Worm (Caenorhabditis elegans) whole organism, mixed stage, embryonic: ENCODE results near the gene C27H5.12.

Experiments used
- M03D4.4 ChIP-seq: sonication (generic microtip); optimal IDR thresholded peaks from 2 replicates; lab custom pipeline; 2017; ENCODE audit warnings: mild to moderate bottlenecking, missing genetic modification characterization, missing compliant biosample characterization
- bed-3 ChIP-seq: fragments of 200-800 bp; sonication (Bioruptor generic); optimal IDR thresholded peaks from 3 replicates; lab custom pipeline; 2018; ENCODE audit warnings: mild to moderate bottlenecking, missing genetic modification characterization, moderate library complexity, missing compliant biosample characterization
- blmp-1 ChIP-seq: fragments of 150-350 bp; optimal IDR thresholded peaks from 2 replicates; lab custom pipeline; 2014; ENCODE audit warnings: missing biosample characterization, missing genetic modification characterization
- ceh-39 ChIP-seq: fragments of 150-350 bp; optimal IDR thresholded peaks from 2 replicates; lab custom pipeline; 2014; ENCODE audit warnings: missing biosample characterization, missing genetic modification characterization
- ceh-43 ChIP-seq: fragments of 200-800 bp; sonication (Bioruptor generic); optimal IDR thresholded peaks from 2 replicates; lab custom pipeline; 2018; ENCODE audit warnings: mild to moderate bottlenecking, missing genetic modification characterization, moderate library complexity, missing compliant biosample characterization
- ceh-83 ChIP-seq: fragments of 200-800 bp; sonication (Bioruptor generic); optimal IDR thresholded peaks from 2 replicates; lab custom pipeline; 2018; ENCODE audit warnings: mild to moderate bottlenecking, missing genetic modification characterization, missing compliant biosample characterization
- ces-1 ChIP-seq: fragments of 150-350 bp; optimal IDR thresholded peaks from 2 replicates; lab custom pipeline; 2014; ENCODE audit warnings: missing biosample characterization, missing genetic modification reagents, missing genetic modification characterization
- cnd-1 ChIP-seq: fragments of 200-800 bp; sonication (Bioruptor generic); optimal IDR thresholded peaks from 2 replicates; lab custom pipeline; 2018; ENCODE audit warnings: mild to moderate bottlenecking, missing genetic modification characterization, missing compliant biosample characterization
- elt-1 ChIP-seq: sonication (generic microtip); optimal IDR thresholded peaks from 2 replicates; lab custom pipeline; 2017; ENCODE audit warnings: missing genetic modification characterization, mild to moderate bottlenecking, missing compliant biosample characterization, antibody characterized with exemption, moderate library complexity, borderline replicate concordance; ENCODE audit not compliant: insufficient read depth
- elt-3 ChIP-seq: fragments of 150-350 bp; optimal IDR thresholded peaks from 2 replicates; lab custom pipeline; 2014; ENCODE audit warnings: missing biosample characterization, missing genetic modification characterization
- flh-1 ChIP-seq: fragments of 200-800 bp; sonication (Bioruptor generic); optimal IDR thresholded peaks from 2 replicates; lab custom pipeline; 2018; ENCODE audit warnings: mild to moderate bottlenecking, missing genetic modification characterization, moderate library complexity, missing compliant biosample characterization
- ham-2 ChIP-seq: fragments of 200-800 bp; sonication (Bioruptor generic); optimal IDR thresholded peaks from 2 replicates; lab custom pipeline; 2018; ENCODE audit warnings: mild to moderate bottlenecking, missing genetic modification characterization, missing compliant biosample characterization
- hlh-1 ChIP-seq: fragments of 150-350 bp; optimal IDR thresholded peaks from 2 replicates; lab custom pipeline; 2014; ENCODE audit warnings: missing biosample characterization, missing genetic modification reagents, missing genetic modification characterization
- lin-13 ChIP-seq: fragments of 150-350 bp; optimal IDR thresholded peaks from 2 replicates; lab custom pipeline; 2014; ENCODE audit warnings: missing biosample characterization, missing genetic modification characterization
- lin-32 ChIP-seq: fragments of 200-800 bp; sonication (Bioruptor generic); optimal IDR thresholded peaks from 2 replicates; lab custom pipeline; 2018; ENCODE audit warnings: mild to moderate bottlenecking, missing genetic modification characterization, missing compliant biosample characterization
- mab-5 ChIP-seq: fragments of 150-350 bp; optimal IDR thresholded peaks from 2 replicates; lab custom pipeline; 2014; ENCODE audit warnings: missing biosample characterization, missing genetic modification characterization
- mep-1 ChIP-seq: fragments of 150-350 bp; optimal IDR thresholded peaks from 2 replicates; lab custom pipeline; 2017; ENCODE audit warnings: missing biosample characterization, missing genetic modification reagents, missing genetic modification characterization, inconsistent platforms
- mls-2 ChIP-seq: sonication (generic microtip); optimal IDR thresholded peaks from 2 replicates; lab custom pipeline; 2016; ENCODE audit warnings: mild to moderate bottlenecking, missing genetic modification characterization, moderate library complexity, missing compliant biosample characterization
- nhr-12 ChIP-seq: fragments of 150-350 bp; optimal IDR thresholded peaks from 2 replicates; lab custom pipeline; 2014; ENCODE audit warnings: missing biosample characterization, missing genetic modification characterization
- nhr-2 ChIP-seq: fragments of 150-350 bp; optimal IDR thresholded peaks from 2 replicates; lab custom pipeline; 2014; ENCODE audit warnings: missing biosample characterization, missing genetic modification characterization
- nhr-28 ChIP-seq: fragments of 150-350 bp; optimal IDR thresholded peaks from 2 replicates; lab custom pipeline; 2014; ENCODE audit warnings: missing biosample characterization, missing genetic modification characterization
- nhr-76 ChIP-seq: sonication (generic microtip); optimal IDR thresholded peaks from 2 replicates; lab custom pipeline; 2017; ENCODE audit warnings: missing biosample characterization, missing genetic modification characterization
- pha-4 ChIP-seq: fragments of 150-350 bp; optimal IDR thresholded peaks from 2 replicates; lab custom pipeline; 2018; ENCODE audit warnings: missing biosample characterization, missing genetic modification reagents, missing genetic modification characterization
- sem-2 ChIP-seq: fragments of 200-800 bp; sonication (Bioruptor generic); optimal IDR thresholded peaks from 2 replicates; lab custom pipeline; 2018; ENCODE audit warnings: mild to moderate bottlenecking, missing genetic modification characterization, missing compliant biosample characterization
- snpc-4 ChIP-seq: fragments of 150-350 bp; optimal IDR thresholded peaks from 2 replicates; lab custom pipeline; 2014; ENCODE audit warnings: missing biosample characterization, missing genetic modification characterization
- tbx-8 ChIP-seq: fragments of 200-800 bp; sonication (Bioruptor generic); optimal IDR thresholded peaks from 2 replicates; lab custom pipeline; 2018; ENCODE audit warnings: mild to moderate bottlenecking, missing genetic modification characterization, moderate library complexity, missing compliant biosample characterization
- unc-39 ChIP-seq: fragments of 150-350 bp; optimal IDR thresholded peaks from 2 replicates; lab custom pipeline; 2014; ENCODE audit warnings: missing biosample characterization, missing genetic modification characterization
- unc-62 ChIP-seq: fragments of 150-350 bp; optimal IDR thresholded peaks from 2 replicates; lab custom pipeline; 2014; ENCODE audit warnings: missing biosample characterization, missing genetic modification reagents, missing genetic modification characterization
- zip-8 ChIP-seq: fragments of 150-350 bp; optimal IDR thresholded peaks from 2 replicates; lab custom pipeline; 2014; ENCODE audit warnings: missing biosample characterization, missing genetic modification characterization
- ztf-11 ChIP-seq: fragments of 150-350 bp; optimal IDR thresholded peaks from 2 replicates; lab custom pipeline; 2014; ENCODE audit warnings: missing biosample characterization, missing genetic modification characterization

Gene C27H5.12

DNA sequence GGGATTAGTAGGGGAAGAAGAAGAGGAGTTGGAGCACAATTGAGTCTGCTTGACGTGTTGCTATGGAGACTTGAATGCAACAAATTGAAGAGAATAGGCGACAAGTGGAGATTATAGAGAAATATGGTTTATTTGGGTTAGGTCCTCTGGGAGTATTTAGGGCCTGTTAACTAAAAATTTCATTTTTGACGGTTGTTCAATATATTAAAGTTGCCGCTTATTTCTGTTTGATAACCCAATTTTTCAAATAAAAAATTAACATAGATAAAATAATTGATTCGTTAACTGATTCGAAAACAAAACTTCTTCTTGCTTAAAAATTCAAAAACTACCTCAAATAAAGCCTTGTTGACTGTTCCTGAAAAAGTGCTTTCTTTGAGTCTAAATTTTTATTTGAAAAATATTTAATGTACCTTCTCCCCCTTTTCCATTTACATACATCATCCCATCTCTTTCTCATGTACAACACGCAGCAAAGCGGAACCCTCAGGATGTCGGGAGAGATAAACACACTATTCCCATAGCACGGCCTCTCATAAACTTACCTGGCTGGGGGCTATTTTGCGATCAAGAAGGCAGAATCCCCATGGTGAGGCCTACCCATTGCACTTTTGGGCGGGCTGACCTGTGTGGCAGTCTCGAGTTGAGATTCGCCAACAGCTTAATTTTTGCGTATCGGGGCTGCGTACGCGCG lies 10.0 kb upstream of the C27H5.12 start, which contains the start of gene dyf-13:
Gene dyf-13 (minus strand): TSS at position 51 of the 694 bp plus-strand sequence.
- TF ChIP-seq nhr-2 (tag; lab: Kevin White, UChicago), result no peak
- no peak for TF ChIP-seq ceh-43
- no peak for TF ChIP-seq ces-1 (GFP tag; lab: Kevin White, UChicago)
- no peak for TF ChIP-seq M03D4.4 (tag; lab: Kevin White, UChicago)
- TF ChIP-seq lin-32 (GFP tag; lab: Kevin White, UChicago), result no peak
- TF ChIP-seq cnd-1, result no peak
- TF ChIP-seq ceh-39 (tag; lab: Kevin White, UChicago), result no peak

ce11 chrII:7168712-7169111 lies 7.3 kb upstream of the C27H5.12 start, which contains the start of gene col-36:
TSS of gene col-36 (minus strand) at chrII:7168812.
- TF ChIP-seq nhr-28 (tag; lab: Kevin White, UChicago), result no peak
- TF ChIP-seq pha-4 (tag; lab: Kevin White, UChicago), result no peak
- no peak for TF ChIP-seq lin-13 (tag; lab: Kevin White, UChicago)

DNA sequence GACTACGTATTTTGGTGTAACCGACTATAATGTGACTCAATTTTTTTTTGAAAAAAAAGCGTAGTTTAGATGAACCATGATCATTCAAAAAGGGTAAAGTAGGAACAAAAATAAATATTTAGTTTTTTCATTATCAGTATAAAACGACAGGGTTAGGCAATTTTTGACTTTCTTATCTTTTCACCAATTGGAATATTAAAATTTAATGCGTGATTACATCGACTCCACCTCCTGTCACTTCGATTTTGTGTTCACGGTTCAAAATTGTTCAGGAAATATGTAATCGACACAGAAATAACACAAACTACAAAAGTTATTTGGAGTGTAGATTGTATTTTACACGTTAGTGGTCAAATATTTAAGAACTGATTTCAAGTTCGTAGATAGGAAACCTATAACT lies 5.4 kb upstream of the C27H5.12 start:
- TF ChIP-seq snpc-4 (tag; lab: Kevin White, UChicago), result no peak
- no peak for TF ChIP-seq unc-39
- TF ChIP-seq ces-1 (GFP tag; lab: Kevin White, UChicago), result no peak
- no peak for TF ChIP-seq blmp-1 (tag; lab: Kevin White, UChicago)
- no peak for TF ChIP-seq lin-13 (tag; lab: Kevin White, UChicago)
- TF ChIP-seq nhr-76 (tag; lab: Kevin White, UChicago), result no peak
- TF ChIP-seq unc-62 (GFP tag; lab: Kevin White, UChicago), result no peak

ce11 chrII:7165749-7166148 lies 4.3 kb upstream of the C27H5.12 start, which contains the start of gene mfsd-13.2:
TSS of gene mfsd-13.2 (minus strand) at chrII:7165849.
- TF ChIP-seq tbx-8 (GFP tag; lab: Kevin White, UChicago) (no peak), mls-2 (tag; lab: Kevin White, UChicago) (no peak), mab-5 (tag; lab: Kevin White, UChicago) (no peak), elt-1 (no peak), elt-3 (tag; lab: Kevin White, UChicago) (no peak), flh-1 (GFP tag; lab: Kevin White, UChicago) (no peak)

ce11 chrII:7157415-7157814 lies 4.0 kb downstream of the C27H5.12 start:
- TF ChIP-seq cnd-1 (no peak), lin-13 (tag; lab: Kevin White, UChicago) (no peak), elt-1 (no peak), elt-3 (tag; lab: Kevin White, UChicago) (no peak), pha-4 (tag; lab: Kevin White, UChicago) (no peak), ceh-83 (GFP tag; lab: Kevin White, UChicago) (no peak), mep-1 (tag; lab: Kevin White, UChicago) (no peak), unc-39 (no peak), nhr-12 (tag; lab: Kevin White, UChicago) (no peak), snpc-4 (tag; lab: Kevin White, UChicago) (no peak), zip-8 (no peak)

DNA sequence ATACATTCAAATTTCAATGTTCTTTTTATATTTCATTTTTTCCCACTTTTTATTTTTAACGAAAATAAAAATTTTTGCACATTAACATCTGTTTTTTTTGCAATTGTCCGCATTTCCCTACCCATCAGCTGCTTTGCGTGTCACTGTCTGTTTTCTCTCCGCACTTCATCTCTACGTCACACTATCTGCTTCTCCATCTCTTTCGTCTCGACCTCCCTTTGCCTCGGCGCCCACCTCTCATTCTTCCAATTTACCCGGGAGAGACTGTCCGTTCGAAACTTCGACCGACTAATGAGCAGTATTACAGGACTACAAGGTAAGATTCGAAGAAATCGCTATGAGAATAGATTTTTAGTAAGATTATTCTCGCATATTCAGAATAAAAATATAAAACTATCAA lies 6.0 kb downstream of the C27H5.12 start, which contains the start of gene C27H5.2:
Gene C27H5.2 (plus strand): TSS at position 190 of the 400 bp plus-strand sequence.
- TF ChIP-seq nhr-2 (tag; lab: Kevin White, UChicago) (no peak), lin-13 (tag; lab: Kevin White, UChicago) (no peak), nhr-12 (tag; lab: Kevin White, UChicago) (no peak), elt-1 (no peak), cnd-1 (no peak), ceh-39 (tag; lab: Kevin White, UChicago) (no peak), sem-2 (no peak), hlh-1 (tag; lab: Kevin White, UChicago) (peak; percentile 31)

ce11 chrII:7154711-7155110 lies 6.7 kb downstream of the C27H5.12 start:
- TF ChIP-seq nhr-76 (tag; lab: Kevin White, UChicago), result no peak
- no peak for TF ChIP-seq unc-39
- no peak for TF ChIP-seq blmp-1 (tag; lab: Kevin White, UChicago)
- TF ChIP-seq nhr-2 (tag; lab: Kevin White, UChicago), result no peak
- TF ChIP-seq bed-3 (GFP tag; lab: Kevin White, UChicago), result no peak
- no peak for TF ChIP-seq cnd-1
- TF ChIP-seq nhr-28 (tag; lab: Kevin White, UChicago), result no peak
- no peak for TF ChIP-seq mep-1 (tag; lab: Kevin White, UChicago)
- TF ChIP-seq ztf-11 (tag; lab: Kevin White, UChicago), result no peak
- TF ChIP-seq zip-8, result no peak
- TF ChIP-seq ceh-83 (GFP tag; lab: Kevin White, UChicago), result no peak
- no peak for TF ChIP-seq ham-2 (GFP tag; lab: Kevin White, UChicago)
- TF ChIP-seq lin-32 (GFP tag; lab: Kevin White, UChicago), result no peak
- TF ChIP-seq unc-62 (GFP tag; lab: Kevin White, UChicago), result no peak
- TF ChIP-seq snpc-4 (tag; lab: Kevin White, UChicago), result no peak
- no peak for TF ChIP-seq elt-1
- TF ChIP-seq mls-2 (tag; lab: Kevin White, UChicago), result no peak
- TF ChIP-seq, all 35 proteins: peak for 0
